Fruit fly (Drosophila melanogaster) whole organism: ENCODE data around the gene fiz.

Source experiments
- pan ChIP-seq: fragments of >200 bp; optimal IDR thresholded peaks from 2 replicates; lab custom pipeline; 2017
- usp ChIP-seq: fragments of >200 bp; optimal IDR thresholded peaks from 2 replicates; lab custom pipeline; 2017; ENCODE audit warnings: missing biosample characterization, missing genetic modification characterization, mixed read lengths

dm6 chrX:14857883-14858282 lies 51.6 kb downstream of the fiz start:
- no peak for TF ChIP-seq usp
- TF ChIP-seq pan, result no peak
